Worm (Caenorhabditis elegans) whole organism, late embryonic: ENCODE measurements around the gene ZC13.2.

ENCODE experiments used
- C08G9.2 ChIP-seq: sonication (generic microtip); optimal IDR thresholded peaks from 2 replicates; lab custom pipeline; 2016; ENCODE audit warnings: mild to moderate bottlenecking, missing genetic modification characterization, moderate library complexity, missing compliant biosample characterization
- F13H6.1 ChIP-seq: sonication (generic microtip); optimal IDR thresholded peaks from 2 replicates; lab custom pipeline; 2016; ENCODE audit warnings: missing genetic modification characterization, missing compliant biosample characterization
- K02D7.2 ChIP-seq: sonication (generic microtip); optimal IDR thresholded peaks from 2 replicates; lab custom pipeline; 2017; ENCODE audit warnings: mild to moderate bottlenecking, missing genetic modification characterization, missing compliant biosample characterization
- K09A11.1 ChIP-seq: sonication (generic microtip); optimal IDR thresholded peaks from 2 replicates; lab custom pipeline; 2017; ENCODE audit warnings: antibody characterized with exemption, mild to moderate bottlenecking, missing genetic modification characterization, missing compliant biosample characterization; ENCODE audit not compliant: insufficient read depth
- Y22D7AL.16 ChIP-seq: sonication (generic microtip); optimal IDR thresholded peaks from 2 replicates; lab custom pipeline; 2016; ENCODE audit warnings: missing genetic modification characterization, missing compliant biosample characterization
- ahr-1 ChIP-seq: sonication (generic microtip); optimal IDR thresholded peaks from 2 replicates; lab custom pipeline; 2016; ENCODE audit warnings: missing genetic modification characterization, missing compliant biosample characterization
- ama-1 ChIP-seq: fragments of 150-350 bp; optimal IDR thresholded peaks from 2 replicates; lab custom pipeline; 2014
- ceh-14 ChIP-seq: sonication (generic microtip); optimal IDR thresholded peaks from 2 replicates; lab custom pipeline; 2016; ENCODE audit warnings: missing genotype, missing genetic modification characterization, missing compliant biosample characterization
- ceh-18 ChIP-seq: sonication (generic microtip); optimal IDR thresholded peaks from 2 replicates; lab custom pipeline; 2016; ENCODE audit warnings: missing genetic modification characterization, missing compliant biosample characterization
- ceh-19 ChIP-seq: fragments of 200-800 bp; sonication (Bioruptor generic); optimal IDR thresholded peaks from 2 replicates; lab custom pipeline; 2018; ENCODE audit warnings: mild to moderate bottlenecking, missing genetic modification characterization, missing compliant biosample characterization
- ceh-2 ChIP-seq: sonication (generic microtip); optimal IDR thresholded peaks from 2 replicates; lab custom pipeline; 2016; ENCODE audit warnings: missing genotype, missing genetic modification characterization, missing compliant biosample characterization
- ceh-24 ChIP-seq: sonication (generic microtip); optimal IDR thresholded peaks from 2 replicates; lab custom pipeline; 2016; ENCODE audit warnings: mild to moderate bottlenecking, missing genetic modification characterization, missing compliant biosample characterization
- ceh-31 ChIP-seq: sonication (generic microtip); optimal IDR thresholded peaks from 2 replicates; lab custom pipeline; 2016; ENCODE audit warnings: missing genetic modification characterization, missing compliant biosample characterization
- ceh-34 ChIP-seq: sonication (generic microtip); optimal IDR thresholded peaks from 2 replicates; lab custom pipeline; 2016; ENCODE audit warnings: mild to moderate bottlenecking, missing genetic modification characterization, missing compliant biosample characterization
- ceh-45 ChIP-seq: fragments of 200-800 bp; sonication (Bioruptor generic); IDR thresholded peaks from 2 replicates; pipeline ENCODE4 v1.3.6; 2022; ENCODE audit warnings: missing genetic modification reagents, missing genetic modification characterization, missing compliant biosample characterization
- ceh-6 ChIP-seq: fragments of 200-800 bp; sonication (Bioruptor generic); optimal IDR thresholded peaks from 2 replicates; lab custom pipeline; 2018; ENCODE audit warnings: mild to moderate bottlenecking, missing genetic modification characterization, missing compliant biosample characterization
- ceh-9 ChIP-seq: sonication (generic microtip); optimal IDR thresholded peaks from 2 replicates; lab custom pipeline; 2016; ENCODE audit warnings: mild to moderate bottlenecking, missing genetic modification characterization, inconsistent platforms, missing compliant biosample characterization
- che-1 ChIP-seq: sonication (generic microtip); optimal IDR thresholded peaks from 2 replicates; lab custom pipeline; 2016; ENCODE audit warnings: mild to moderate bottlenecking, missing genetic modification characterization, missing compliant biosample characterization
- dve-1 ChIP-seq: sonication (generic microtip); optimal IDR thresholded peaks from 2 replicates; lab custom pipeline; 2017; ENCODE audit warnings: antibody characterized with exemption, mild to moderate bottlenecking, missing genetic modification characterization, missing compliant biosample characterization
- elt-2 ChIP-seq: sonication (generic microtip); optimal IDR thresholded peaks from 2 replicates; lab custom pipeline; 2016; ENCODE audit warnings: missing genetic modification reagents, missing genetic modification characterization, missing compliant biosample characterization
- ets-4 ChIP-seq: sonication (generic microtip); optimal IDR thresholded peaks from 2 replicates; lab custom pipeline; 2016; ENCODE audit warnings: missing genetic modification characterization, missing compliant biosample characterization
- fkh-6 ChIP-seq: sonication (generic microtip); optimal IDR thresholded peaks from 2 replicates; lab custom pipeline; 2016; ENCODE audit warnings: missing genetic modification characterization, missing compliant biosample characterization
- hlh-30 ChIP-seq: sonication (generic microtip); optimal IDR thresholded peaks from 2 replicates; lab custom pipeline; 2017; ENCODE audit warnings: antibody characterized with exemption, missing genetic modification characterization, missing compliant biosample characterization; ENCODE audit not compliant: insufficient read depth
- hlh-8 ChIP-seq: sonication (generic microtip); optimal IDR thresholded peaks from 2 replicates; lab custom pipeline; 2016; ENCODE audit warnings: missing genotype, missing genetic modification characterization, missing compliant biosample characterization
- madf-2 ChIP-seq: sonication (generic microtip); optimal IDR thresholded peaks from 2 replicates; lab custom pipeline; 2017; ENCODE audit warnings: missing genetic modification characterization, missing compliant biosample characterization
- nfya-1 ChIP-seq: sonication (generic microtip); optimal IDR thresholded peaks from 2 replicates; lab custom pipeline; 2017; ENCODE audit warnings: missing genetic modification characterization, mild to moderate bottlenecking, missing compliant biosample characterization, antibody characterized with exemption, moderate library complexity
- nhr-11 ChIP-seq: fragments of 150-350 bp; optimal IDR thresholded peaks from 2 replicates; lab custom pipeline; 2014; ENCODE audit warnings: missing biosample characterization, missing genetic modification characterization
- npax-4 ChIP-seq: sonication (generic microtip); optimal IDR thresholded peaks from 2 replicates; lab custom pipeline; 2016; ENCODE audit warnings: missing genetic modification characterization, missing compliant biosample characterization
- pat-9 ChIP-seq: fragments of 200-800 bp; sonication (Bioruptor generic); optimal IDR thresholded peaks from 2 replicates; lab custom pipeline; 2018; ENCODE audit warnings: mild to moderate bottlenecking, missing genetic modification characterization, moderate library complexity, missing compliant biosample characterization
- pax-1 ChIP-seq: fragments of 150-350 bp; optimal IDR thresholded peaks from 2 replicates; lab custom pipeline; 2014; ENCODE audit warnings: missing biosample characterization, missing genetic modification characterization
- pros-1 ChIP-seq: fragments of 150-350 bp; optimal IDR thresholded peaks from 2 replicates; lab custom pipeline; 2014; ENCODE audit warnings: missing biosample characterization, missing genetic modification reagents, missing genetic modification characterization
- ref-2 ChIP-seq: sonication (generic microtip); optimal IDR thresholded peaks from 2 replicates; lab custom pipeline; 2016; ENCODE audit warnings: missing genetic modification characterization, missing compliant biosample characterization
- rnt-1 ChIP-seq: sonication (generic microtip); optimal IDR thresholded peaks from 2 replicates; lab custom pipeline; 2016; ENCODE audit warnings: missing genetic modification characterization, missing compliant biosample characterization
- sdc-2 ChIP-seq: sonication (generic microtip); optimal IDR thresholded peaks from 2 replicates; lab custom pipeline; 2016; ENCODE audit warnings: missing genotype, missing genetic modification characterization, missing compliant biosample characterization
- sox-2 ChIP-seq: fragments of 200-800 bp; sonication (Bioruptor generic); IDR thresholded peaks from 2 replicates; pipeline ENCODE4 v1.3.6; 2022; ENCODE audit warnings: missing genetic modification reagents, missing genetic modification characterization, missing compliant biosample characterization
- sox-4 ChIP-seq: sonication (generic microtip); optimal IDR thresholded peaks from 2 replicates; lab custom pipeline; 2017; ENCODE audit warnings: mild to moderate bottlenecking, missing genetic modification characterization, inconsistent platforms, missing compliant biosample characterization
- syd-9 ChIP-seq: sonication (generic microtip); optimal IDR thresholded peaks from 2 replicates; lab custom pipeline; 2016; ENCODE audit warnings: mild to moderate bottlenecking, missing genetic modification characterization, moderate library complexity, missing compliant biosample characterization
- tbx-2 ChIP-seq: sonication (generic microtip); optimal IDR thresholded peaks from 2 replicates; lab custom pipeline; 2016; ENCODE audit warnings: missing genetic modification characterization, missing compliant biosample characterization
- ttx-3 ChIP-seq: sonication (generic microtip); optimal IDR thresholded peaks from 2 replicates; lab custom pipeline; 2016; ENCODE audit warnings: missing genetic modification reagents, missing genetic modification characterization, missing compliant biosample characterization
- unc-42 ChIP-seq: sonication (generic microtip); optimal IDR thresholded peaks from 2 replicates; lab custom pipeline; 2016; ENCODE audit warnings: missing genotype, missing genetic modification characterization, missing compliant biosample characterization
- unc-55 ChIP-seq: sonication (generic microtip); optimal IDR thresholded peaks from 2 replicates; lab custom pipeline; 2017; ENCODE audit warnings: missing biosample characterization, missing genetic modification reagents, missing genetic modification characterization
- unc-86 ChIP-seq: sonication (generic microtip); optimal IDR thresholded peaks from 2 replicates; lab custom pipeline; 2016; ENCODE audit warnings: missing genetic modification characterization, missing compliant biosample characterization
- zip-5 ChIP-seq: sonication (generic microtip); optimal IDR thresholded peaks from 2 replicates; lab custom pipeline; 2016; ENCODE audit warnings: missing genetic modification characterization, missing compliant biosample characterization

Gene ZC13.2

ce11 chrX:873634-874033 lies 6.8 kb upstream of the ZC13.2 start:
- TF ChIP-seq madf-2 (tag; lab: Kevin White, UChicago) (no peak), ceh-18 (tag; lab: Kevin White, UChicago) (no peak), unc-42 (tag; lab: Kevin White, UChicago) (no peak), ceh-45 (GFP tag; lab: Robert Waterston, UW) (no peak), npax-4 (tag; lab: Kevin White, UChicago) (no peak), che-1 (tag; lab: Kevin White, UChicago) (no peak), hlh-8 (tag; lab: Kevin White, UChicago) (no peak)

- TF ChIP-seq ceh-19 (GFP tag; lab: Kevin White, UChicago) (peak; percentile 22), ref-2 (tag; lab: Kevin White, UChicago) (peak; percentile 81), ceh-18 (tag; lab: Kevin White, UChicago) (peak; percentile 43), pros-1 (tag; lab: Kevin White, UChicago) (peak; percentile 62), sox-4 (no peak), F13H6.1 (tag; lab: Kevin White, UChicago) (peak; percentile 38), pax-1 (tag; lab: Kevin White, UChicago) (peak; percentile 51), hlh-30 (tag; lab: Kevin White, UChicago) (peak; percentile 2), unc-86 (tag; lab: Kevin White, UChicago) (no peak), ceh-14 (tag; lab: Kevin White, UChicago) (peak; percentile 30), zip-5 (tag; lab: Kevin White, UChicago) (no peak), tbx-2 (tag; lab: Kevin White, UChicago) (peak; percentile 79), ceh-34 (tag; lab: Kevin White, UChicago) (peak; percentile 39), syd-9 (tag; lab: Kevin White, UChicago) (no peak), sdc-2 (tag; lab: Kevin White, UChicago) (peak; percentile 80), C08G9.2 (tag; lab: Kevin White, UChicago) (peak; percentile 6), rnt-1 (peak; percentile 61), ahr-1 (tag; lab: Kevin White, UChicago) (no peak), ets-4 (peak; percentile 0), dve-1 (tag; lab: Kevin White, UChicago) (peak; percentile 58), ceh-31 (tag; lab: Kevin White, UChicago) (peak; percentile 85), Y22D7AL.16 (no peak), sox-2 (GFP tag; lab: Robert Waterston, UW) (peak; percentile 8; the same call in 1 of the 2 replicates), pat-9 (tag; lab: Kevin White, UChicago) (no peak), ttx-3 (tag; lab: Kevin White, UChicago) (no peak), ama-1 (lab: Kevin White, UChicago) (no peak), unc-55 (GFP tag; lab: Kevin White, UChicago) (peak; percentile 62), nfya-1 (tag; lab: Kevin White, UChicago) (peak; percentile 71), nhr-11 (no peak), ceh-24 (tag; lab: Kevin White, UChicago) (no peak), unc-42 (tag; lab: Kevin White, UChicago) (peak; percentile 46), ceh-2 (tag; lab: Kevin White, UChicago) (peak; percentile 33), elt-2 (tag; lab: Kevin White, UChicago) (peak; percentile 26)
Observed at ce11 chrX:876935-877334, 3.5 kb upstream of the ZC13.2 start, which contains the start of gene ZC13.1. ZC13.1 (plus strand) TSS chrX:877239.

- TF ChIP-seq ceh-14 (tag; lab: Kevin White, UChicago) (no peak), hlh-8 (tag; lab: Kevin White, UChicago) (no peak), K09A11.1 (tag; lab: Kevin White, UChicago) (no peak), ttx-3 (tag; lab: Kevin White, UChicago) (no peak), ceh-6 (GFP tag; lab: Kevin White, UChicago) (no peak), K02D7.2 (no peak), ceh-9 (no peak), elt-2 (tag; lab: Kevin White, UChicago) (no peak), ceh-2 (tag; lab: Kevin White, UChicago) (no peak), fkh-6 (tag; lab: Kevin White, UChicago) (no peak)
Observed at ce11 chrX:888294-888693, 7.8 kb downstream of the ZC13.2 start, which contains the start of gene mam-1. mam-1 (minus strand) TSS chrX:888394.
